Fruit fly (Drosophila melanogaster) Kc167 (cell line): ENCODE measurements around the gene SelG.

Experiments used
- Myc ChIP-seq: fragments of >200 bp; optimal IDR thresholded peaks from 2 replicates; lab custom pipeline; 2017; ENCODE audit warnings: missing external identifiers
- Sin3A ChIP-seq: fragments of >200 bp; optimal IDR thresholded peaks from 2 replicates; lab custom pipeline; 2018; ENCODE audit warnings: missing external identifiers

- TF ChIP-seq Myc (lab: Kevin White, UChicago) (no peak), Sin3A (no peak)
Measured at dm6 chrX:11913581-11913980, 26.5 kb downstream of the SelG start.
